Worm (Caenorhabditis elegans) whole organism, young adult: Measurements from ENCODE around the gene srh-3.
A peak's percentile ranks its signal among the peaks of the same experiment; 100 is the strongest.

Experiments
- B0261.1 ChIP-seq: sonication (generic microtip); optimal IDR thresholded peaks from 2 replicates; lab custom pipeline; 2016; ENCODE audit warnings: mild to moderate bottlenecking, missing genetic modification characterization, moderate library complexity, missing compliant biosample characterization
- B0336.3 ChIP-seq: fragments of 200-800 bp; sonication (Bioruptor generic); IDR thresholded peaks from 2 replicates; pipeline ENCODE4 v1.3.6; 2022; ENCODE audit warnings: missing genetic modification characterization, missing compliant biosample characterization
- F10E7.11 ChIP-seq: sonication (generic microtip); optimal IDR thresholded peaks from 2 replicates; lab custom pipeline; 2017; ENCODE audit warnings: mild to moderate bottlenecking, missing genetic modification characterization, moderate library complexity, missing compliant biosample characterization
- F23B12.7 ChIP-seq: sonication (generic microtip); optimal IDR thresholded peaks from 2 replicates; lab custom pipeline; 2017; ENCODE audit warnings: missing genetic modification characterization, mild to moderate bottlenecking, missing compliant biosample characterization, antibody characterized with exemption, moderate library complexity; ENCODE audit not compliant: insufficient read depth
- F39B2.1 ChIP-seq: fragments of 200-800 bp; sonication (Bioruptor generic); IDR thresholded peaks from 2 replicates; pipeline ENCODE4 v1.3.6; 2022; ENCODE audit warnings: missing genetic modification reagents, missing genetic modification characterization, missing compliant biosample characterization
- F49E8.2 ChIP-seq: sonication (generic microtip); optimal IDR thresholded peaks from 3 replicates; lab custom pipeline; 2017; ENCODE audit warnings: missing genetic modification characterization, mild to moderate bottlenecking, missing compliant biosample characterization, antibody characterized with exemption, moderate library complexity; ENCODE audit not compliant: insufficient read depth
- K12H6.12 ChIP-seq: fragments of 200-800 bp; sonication (Bioruptor generic); optimal IDR thresholded peaks from 2 replicates; lab custom pipeline; 2018; ENCODE audit warnings: mild to moderate bottlenecking, missing genetic modification characterization, missing compliant biosample characterization
- Y53G8AR.9 ChIP-seq: fragments of 200-800 bp; sonication (Bioruptor generic); conservative IDR thresholded peaks from 2 replicates; pipeline ENCODE4 v1.3.6; 2022; ENCODE audit warnings: missing genetic modification reagents, missing genetic modification characterization, missing compliant biosample characterization
- Y56A3A.18 ChIP-seq: fragments of 200-800 bp; sonication (Bioruptor generic); IDR thresholded peaks from 2 replicates; pipeline ENCODE4 v1.3.6; 2022; ENCODE audit warnings: missing genetic modification reagents, missing genetic modification characterization, missing compliant biosample characterization
- Y95B8A.8 ChIP-seq: fragments of 200-800 bp; sonication (Bioruptor generic); IDR thresholded peaks from 2 replicates; pipeline ENCODE4 v1.3.6; 2022; ENCODE audit warnings: missing genetic modification reagents, missing genetic modification characterization, missing compliant biosample characterization
- ama-1 ChIP-seq, 3 experiments: fragments of 150-350 bp in 1 of 3; sonication (generic microtip) in 2 of 3; optimal IDR thresholded peaks; 2 replicates each; lab custom pipeline; 2014 to 2018; ENCODE audit warnings: missing biosample characterization in 2 of 3, missing genetic modification characterization in 2 of 3, missing genetic modification reagents in 2 of 3
- attf-5 ChIP-seq: fragments of 200-800 bp; sonication (Bioruptor generic); optimal IDR thresholded peaks from 2 replicates; lab custom pipeline; 2018; ENCODE audit warnings: mild to moderate bottlenecking, missing genetic modification characterization, missing compliant biosample characterization
- bed-2 ChIP-seq: fragments of 200-800 bp; sonication (Bioruptor generic); IDR thresholded peaks from 2 replicates; pipeline ENCODE4 v1.3.6; 2022; ENCODE audit warnings: missing genetic modification reagents, missing genetic modification characterization, missing compliant biosample characterization
- ccch-3 ChIP-seq: fragments of 200-800 bp; sonication (Bioruptor generic); optimal IDR thresholded peaks from 2 replicates; lab custom pipeline; 2018; ENCODE audit warnings: mild to moderate bottlenecking, missing genetic modification characterization, missing compliant biosample characterization
- ceh-100 ChIP-seq: fragments of 200-800 bp; sonication (Bioruptor generic); IDR thresholded peaks from 2 replicates; pipeline ENCODE4 v1.3.6; 2022; ENCODE audit warnings: missing genetic modification reagents, missing genetic modification characterization, missing compliant biosample characterization
- ceh-79 ChIP-seq: sonication (generic microtip); optimal IDR thresholded peaks from 2 replicates; lab custom pipeline; 2017; ENCODE audit warnings: mild to moderate bottlenecking, missing genetic modification characterization, missing compliant biosample characterization
- chd-7 ChIP-seq: sonication (generic microtip); optimal IDR thresholded peaks from 2 replicates; lab custom pipeline; 2016; ENCODE audit warnings: mild to moderate bottlenecking, missing genetic modification characterization, moderate library complexity, missing compliant biosample characterization
- gei-17 ChIP-seq: fragments of 200-800 bp; sonication (Bioruptor generic); optimal IDR thresholded peaks from 2 replicates; lab custom pipeline; 2018; ENCODE audit warnings: mild to moderate bottlenecking, missing genetic modification characterization, missing compliant biosample characterization
- him-1 ChIP-seq: sonication (generic microtip); optimal IDR thresholded peaks from 2 replicates; lab custom pipeline; 2016; ENCODE audit warnings: missing genotype, missing genetic modification reagents, missing genetic modification characterization, missing compliant biosample characterization
- hlh-12 ChIP-seq: sonication (generic microtip); optimal IDR thresholded peaks from 2 replicates; lab custom pipeline; 2016; ENCODE audit warnings: missing genetic modification characterization, missing compliant biosample characterization
- hlh-26 ChIP-seq: fragments of 200-800 bp; sonication (Bioruptor generic); conservative IDR thresholded peaks from 2 replicates; pipeline ENCODE4 v1.3.6; 2022; ENCODE audit warnings: missing genetic modification reagents, missing genetic modification characterization, missing compliant biosample characterization
- hmg-1.2 ChIP-seq: fragments of 200-800 bp; sonication (Bioruptor generic); IDR thresholded peaks from 2 replicates; pipeline ENCODE4 v1.3.6; 2022; ENCODE audit warnings: missing genetic modification reagents, missing genetic modification characterization, missing compliant biosample characterization
- hrde-1 ChIP-seq: sonication (generic microtip); optimal IDR thresholded peaks from 2 replicates; lab custom pipeline; 2016; ENCODE audit warnings: missing genetic modification characterization, mild to moderate bottlenecking, missing compliant biosample characterization, moderate library complexity, missing genotype, missing genetic modification reagents, borderline replicate concordance
- hsf-1 ChIP-seq: fragments of 200-800 bp; sonication (Bioruptor generic); IDR thresholded peaks from 2 replicates; pipeline ENCODE4 v1.3.6; 2022; ENCODE audit warnings: missing genetic modification reagents, missing genetic modification characterization, missing compliant biosample characterization
- lsl-1 ChIP-seq: fragments of 200-800 bp; sonication (Bioruptor generic); optimal IDR thresholded peaks from 2 replicates; lab custom pipeline; 2018; ENCODE audit warnings: mild to moderate bottlenecking, missing genetic modification characterization, moderate library complexity, missing compliant biosample characterization
- madf-8 ChIP-seq: fragments of 200-800 bp; sonication (Bioruptor generic); conservative IDR thresholded peaks from 2 replicates; pipeline ENCODE4 v1.3.6; 2022; ENCODE audit warnings: missing genetic modification reagents, missing genetic modification characterization, missing compliant biosample characterization
- pbrm-1 ChIP-seq: fragments of 200-800 bp; sonication (Bioruptor generic); IDR thresholded peaks from 2 replicates; pipeline ENCODE4 v1.3.6; 2022; ENCODE audit warnings: missing genetic modification reagents, missing genetic modification characterization, missing compliant biosample characterization
- pha-4 ChIP-seq: fragments of 150-350 bp; sonication (generic microtip); optimal IDR thresholded peaks from 2 replicates; lab custom pipeline; 2014; ENCODE audit warnings: missing biosample characterization, missing genetic modification reagents, missing genetic modification characterization
- rec-8 ChIP-seq, 2 experiments: sonication (generic microtip); optimal IDR thresholded peaks; 2 replicates each; lab custom pipeline; 2016; ENCODE audit warnings: mild to moderate bottlenecking in 2 of 2, missing genetic modification characterization in 2 of 2, missing genetic modification reagents in 2 of 2, missing genotype in 2 of 2, missing biosample characterization in 1 of 2, missing compliant biosample characterization in 1 of 2, moderate library complexity in 1 of 2
- sdz-38 ChIP-seq: sonication (generic microtip); optimal IDR thresholded peaks from 2 replicates; lab custom pipeline; 2016; ENCODE audit warnings: missing genotype, missing genetic modification characterization, missing compliant biosample characterization
- sea-2 ChIP-seq: fragments of 200-800 bp; sonication (Bioruptor generic); IDR thresholded peaks from 2 replicates; pipeline ENCODE4 v1.3.6; 2022; ENCODE audit warnings: missing genetic modification characterization, missing compliant biosample characterization
- snpc-4 ChIP-seq, 5 experiments: fragments of 150-350 bp in 1 of 5; sonication (generic microtip) in 4 of 5; optimal IDR thresholded peaks; 2 replicates each; lab custom pipeline; 2014 to 2018; ENCODE audit warnings: missing genetic modification characterization in 5 of 5, missing biosample characterization in 3 of 5, antibody characterized with exemption in 2 of 5, mild to moderate bottlenecking in 2 of 5, missing compliant biosample characterization in 2 of 5, missing genotype in 2 of 5, moderate library complexity in 2 of 5, missing genetic modification reagents in 1 of 5
- somi-1 ChIP-seq: fragments of 200-800 bp; sonication (Bioruptor generic); optimal IDR thresholded peaks from 2 replicates; lab custom pipeline; 2018; ENCODE audit warnings: mild to moderate bottlenecking, missing genetic modification characterization, missing compliant biosample characterization
- unc-130 ChIP-seq: sonication (generic microtip); optimal IDR thresholded peaks from 2 replicates; lab custom pipeline; 2016; ENCODE audit warnings: missing genetic modification reagents, missing genetic modification characterization, missing compliant biosample characterization
- ztf-25 ChIP-seq: fragments of 200-800 bp; sonication (Bioruptor generic); IDR thresholded peaks from 2 replicates; pipeline ENCODE4 v1.3.6; 2022; ENCODE audit warnings: missing genetic modification reagents, missing genetic modification characterization, missing compliant biosample characterization
- ztf-6 ChIP-seq: fragments of 200-800 bp; sonication (Bioruptor generic); IDR thresholded peaks from 2 replicates; pipeline ENCODE4 v1.3.6; 2022; ENCODE audit warnings: missing genetic modification reagents, missing genetic modification characterization, missing compliant biosample characterization

srh-3 gene

DNA sequence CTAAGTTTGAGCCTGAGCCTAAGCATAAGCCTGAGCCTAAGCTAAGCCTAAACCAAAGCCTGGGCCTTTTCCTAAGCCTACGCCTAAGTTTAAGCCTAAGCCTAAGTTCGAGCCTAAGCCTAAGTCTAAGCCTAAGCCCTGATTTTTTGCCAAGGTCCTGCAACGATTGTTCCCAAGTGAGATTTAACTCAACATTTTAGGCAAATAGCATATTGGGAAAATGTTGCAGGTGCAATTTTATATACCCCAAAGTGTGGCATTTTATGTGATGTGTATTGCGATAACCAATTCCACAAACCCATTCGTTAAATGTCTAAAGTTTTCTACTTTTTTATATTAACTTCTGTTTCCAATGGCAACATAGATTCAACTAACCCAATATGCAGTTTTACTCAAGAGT lies 20.1 kb upstream of the srh-3 start, which contains the start of gene irld-40:
TSS of gene irld-40 (plus strand) at position 301 of the 400 bp plus-strand sequence.
- TF ChIP-seq hsf-1 (0 out of 2 replicates have a peak, but pooled peaks have one; percentile 32), K12H6.12 (no peak)

DNA sequence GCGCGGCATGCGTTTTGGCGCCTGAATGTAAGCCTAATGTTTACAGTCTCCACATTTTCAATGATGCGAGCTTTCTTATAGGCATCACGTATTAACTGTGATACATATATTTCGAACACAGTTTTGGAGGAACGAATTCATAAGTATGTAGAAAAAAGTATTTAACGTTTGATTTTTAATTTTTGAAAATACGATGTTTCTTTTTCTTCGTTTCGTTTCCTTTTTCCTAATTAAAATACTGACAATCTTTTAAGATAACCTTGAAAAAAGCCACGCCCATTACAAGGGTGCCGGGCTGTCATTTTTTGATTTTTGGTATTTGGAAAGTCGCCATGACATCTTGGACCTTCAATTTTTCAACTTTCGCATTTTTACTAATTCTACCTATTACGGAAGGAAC lies 17.5 kb upstream of the srh-3 start, which contains the start of gene K04F1.9:
TSS of gene K04F1.9 (plus strand) at position 301 of the 400 bp plus-strand sequence.
- TF ChIP-seq pbrm-1 (GFP tag; lab: Robert Waterston, UW) (no peak), madf-8 (no peak), lsl-1 (GFP tag; lab: Kevin White, UChicago) (no peak), B0336.3 (GFP tag; lab: Robert Waterston, UW) (no peak), ccch-3 (no peak), hlh-26 (no peak), chd-7 (tag; lab: Kevin White, UChicago) (no peak), K12H6.12 (no peak), Y53G8AR.9 (GFP tag; lab: Robert Waterston, UW) (no peak), Y95B8A.8 (GFP tag; lab: Robert Waterston, UW) (no peak), ceh-79 (tag; lab: Kevin White, UChicago) (no peak), F10E7.11 (tag; lab: Kevin White, UChicago) (no peak), Y56A3A.18 (GFP tag; lab: Robert Waterston, UW) (no peak), ceh-100 (GFP tag; lab: Robert Waterston, UW) (no peak), attf-5 (no peak), rec-8 (tag; optimal IDR thresholded peaks at IDR 0.05; lab: Kevin White, UChicago) (no peak), sea-2 (no peak), ztf-6 (GFP tag; lab: Robert Waterston, UW) (no peak), F23B12.7 (no peak), pha-4 (tag; lab: Kevin White, UChicago) (no peak)

ce11 chrV:1666904-1667303 lies 15.5 kb upstream of the srh-3 start, which contains the start of gene K04F1.8:
Gene K04F1.8, plus strand, starts transcription at chrV:1667204.
- no peak for TF ChIP-seq ztf-25 (GFP tag; lab: Robert Waterston, UW)
- no peak for TF ChIP-seq F49E8.2
- no peak for TF ChIP-seq gei-17 (GFP tag; lab: Kevin White, UChicago)
- TF ChIP-seq F39B2.1: no peak
- TF ChIP-seq unc-130 (GFP tag; lab: Kevin White, UChicago): no peak
- no peak for TF ChIP-seq ama-1 (optimal IDR thresholded peaks at IDR 0.05; lab: Kevin White, UChicago)
- no peak for TF ChIP-seq ama-1 (GFP tag; optimal IDR thresholded peaks at IDR 0.05; lab: Kevin White, UChicago)
- TF ChIP-seq hmg-1.2 (GFP tag; lab: Robert Waterston, UW): no peak
- TF ChIP-seq hlh-12 (tag; lab: Kevin White, UChicago): no peak
- TF ChIP-seq B0261.1: no peak
- TF ChIP-seq hrde-1 (tag; lab: Kevin White, UChicago): no peak
- no peak for TF ChIP-seq somi-1

DNA sequence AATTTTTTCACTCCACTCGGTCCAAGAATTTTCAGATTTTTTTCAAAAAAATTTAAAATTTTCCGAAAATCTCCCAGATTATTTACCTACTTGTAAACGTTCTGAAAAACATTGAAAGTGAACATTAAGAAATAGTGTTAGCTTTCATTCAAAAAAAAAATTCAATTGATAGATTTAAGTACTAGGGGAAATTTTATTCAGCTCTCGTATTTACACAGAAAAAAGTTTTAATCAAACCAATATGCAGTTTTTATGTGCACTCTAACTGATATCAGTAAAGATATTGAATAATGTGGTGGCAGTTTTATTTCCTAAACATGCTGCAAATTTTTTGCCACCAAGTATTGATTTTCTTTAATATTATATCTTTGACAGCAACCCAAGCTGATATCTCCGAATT lies 14.2 kb upstream of the srh-3 start, which contains the start of gene irld-42:
TSS of gene irld-42 (plus strand) at position 301 of the 400 bp plus-strand sequence.
- TF ChIP-seq him-1 (tag; lab: Kevin White, UChicago) (no peak), bed-2 (no peak), sdz-38 (no peak), B0336.3 (GFP tag; lab: Robert Waterston, UW) (no peak), snpc-4 (GFP tag; optimal IDR thresholded peaks at IDR 0.05; lab: Kevin White, UChicago) (no peak), snpc-4 (tag; optimal IDR thresholded peaks at IDR 0.05; lab: Kevin White, UChicago) (no peak)
